Fruit fly (Drosophila melanogaster) whole organism: ENCODE results near the gene opm.
A peak's percentile ranks its signal among the peaks of the same experiment; 100 is the strongest.

Experiments used
- CG8478 ChIP-seq: fragments of >200 bp; optimal IDR thresholded peaks from 2 replicates; lab custom pipeline; 2018; ENCODE audit warnings: inconsistent platforms
- Dll ChIP-seq: fragments of >200 bp; optimal IDR thresholded peaks from 2 replicates; lab custom pipeline; 2017
- EcR ChIP-seq, 2 experiments: fragments of >200 bp; optimal IDR thresholded peaks; 2 replicates each; lab custom pipeline; 2017; ENCODE audit warnings: missing biosample characterization in 2 of 2, missing genetic modification characterization in 2 of 2, missing genetic modification reagents in 2 of 2
- pan ChIP-seq: fragments of >200 bp; optimal IDR thresholded peaks from 2 replicates; lab custom pipeline; 2017
- psq ChIP-seq: fragments of >200 bp; optimal IDR thresholded peaks from 2 replicates; lab custom pipeline; 2017
- usp ChIP-seq: fragments of >200 bp; optimal IDR thresholded peaks from 2 replicates; lab custom pipeline; 2017; ENCODE audit warnings: missing biosample characterization, missing genetic modification characterization, mixed read lengths

opm gene

DNA sequence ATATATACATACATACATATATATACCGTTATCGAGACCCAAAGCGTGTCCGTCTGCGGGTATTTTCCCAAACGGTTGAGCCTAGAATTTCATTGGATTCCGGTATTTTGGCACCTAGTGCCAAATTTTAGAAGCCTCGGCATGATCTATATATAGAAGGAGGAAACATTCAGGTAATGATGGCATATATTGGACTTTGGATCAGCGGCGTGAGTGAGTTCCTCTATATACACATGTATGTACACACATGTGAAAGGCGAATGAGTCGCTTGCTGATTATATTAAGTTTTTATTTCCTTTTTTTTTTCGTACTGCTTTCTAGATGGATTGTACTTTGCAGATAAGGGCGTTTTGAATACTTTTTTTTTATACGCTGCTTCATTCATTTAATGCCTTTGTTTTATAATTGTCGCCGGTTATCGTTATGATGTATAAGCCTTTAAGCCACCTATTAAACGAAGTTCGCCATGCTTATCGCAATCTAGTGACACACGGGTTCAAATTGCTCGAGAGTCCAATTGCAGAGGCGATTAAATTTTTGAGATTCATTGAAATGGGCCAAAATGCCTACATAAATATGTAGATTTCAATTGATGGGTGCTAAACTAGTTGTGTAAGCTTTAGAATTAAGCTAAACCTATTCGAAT is 13.1 kb upstream of the opm start:
- TF ChIP-seq EcR (GFP tag; optimal IDR thresholded peaks at IDR 0.05; lab: Kevin White, UChicago) (no peak), pan (lab: Kevin White, UChicago) (no peak), Dll (lab: Kevin White, UChicago) (no peak), usp (no peak), CG8478 (no peak), psq (no peak)

DNA sequence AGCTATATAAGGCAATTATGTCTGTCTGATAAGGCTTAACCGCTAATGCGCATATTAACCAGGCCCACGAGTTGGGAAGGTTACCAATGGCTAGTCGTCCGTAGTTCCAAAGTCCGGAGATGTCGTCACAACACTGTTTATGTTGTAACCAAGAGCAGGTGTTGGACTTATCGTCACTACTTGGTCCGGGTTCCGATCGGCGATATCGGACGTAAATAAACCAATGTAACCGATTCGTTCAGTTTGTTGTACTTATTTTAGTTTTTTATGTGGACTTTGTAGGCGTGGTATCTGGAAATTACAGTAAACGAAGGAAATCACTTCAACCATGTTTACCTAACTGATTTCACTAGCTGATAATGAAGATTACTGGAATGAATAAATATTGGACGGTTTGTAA is 12.2 kb upstream of the opm start:
- TF ChIP-seq EcR (GFP tag; optimal IDR thresholded peaks at IDR 0.05; lab: Kevin White, UChicago), result no peak
- no peak for TF ChIP-seq usp
- no peak for TF ChIP-seq pan (lab: Kevin White, UChicago)
- TF ChIP-seq psq, result no peak
- no peak for TF ChIP-seq Dll (lab: Kevin White, UChicago)
- no peak for TF ChIP-seq CG8478

DNA sequence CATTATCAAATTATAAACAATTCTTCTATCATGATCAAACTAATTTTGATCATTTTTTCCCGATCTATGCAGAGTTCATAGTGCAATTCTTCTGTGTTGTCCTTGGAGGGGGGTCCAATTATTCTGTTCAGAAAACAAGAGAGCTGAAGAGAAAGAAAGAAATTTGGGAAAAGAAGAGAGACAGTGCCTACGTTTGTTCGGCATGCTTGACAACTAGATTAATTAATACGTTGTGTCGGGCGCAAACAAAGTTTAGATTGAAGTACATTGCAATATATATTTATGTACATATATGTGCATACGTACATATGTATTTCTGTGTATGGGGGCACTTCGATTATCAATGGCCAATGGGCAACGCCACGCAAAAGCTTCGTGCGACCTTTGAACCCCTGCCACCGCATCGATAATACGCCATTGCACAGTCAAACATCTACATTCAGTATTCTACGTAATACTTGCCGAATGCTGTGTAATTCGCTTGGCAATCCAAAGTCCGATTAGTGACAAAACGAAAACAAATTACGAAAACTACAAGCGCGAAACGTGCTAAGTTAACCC is 11.4 kb upstream of the opm start:
- TF ChIP-seq usp, result no peak
- TF ChIP-seq pan (lab: Kevin White, UChicago), result no peak
- TF ChIP-seq Dll (lab: Kevin White, UChicago), result no peak
- TF ChIP-seq psq, result no peak
- TF ChIP-seq EcR (GFP tag; optimal IDR thresholded peaks at IDR 0.05; lab: Kevin White, UChicago), result no peak
- TF ChIP-seq CG8478, result no peak

DNA sequence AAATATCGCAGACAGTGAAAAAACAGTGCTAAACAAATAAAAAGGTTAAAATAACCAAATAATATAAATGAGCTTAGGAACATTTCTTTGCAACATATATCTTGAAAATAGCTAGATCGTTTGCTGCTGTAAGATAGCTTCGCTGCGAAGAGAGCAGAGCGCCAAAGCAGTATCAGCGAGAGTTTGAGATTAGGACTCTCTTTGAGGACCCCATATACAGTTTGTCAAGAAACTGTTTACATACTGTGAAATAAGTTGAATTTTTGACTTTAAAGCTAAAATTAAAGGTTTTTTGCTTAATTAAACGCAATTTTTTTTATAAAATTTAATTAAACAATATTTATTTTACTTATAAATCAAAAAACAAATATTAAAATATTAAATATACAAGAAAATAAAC is 10.4 kb upstream of the opm start:
- TF ChIP-seq EcR (GFP tag; optimal IDR thresholded peaks at IDR 0.05; lab: Kevin White, UChicago), result no peak

DNA sequence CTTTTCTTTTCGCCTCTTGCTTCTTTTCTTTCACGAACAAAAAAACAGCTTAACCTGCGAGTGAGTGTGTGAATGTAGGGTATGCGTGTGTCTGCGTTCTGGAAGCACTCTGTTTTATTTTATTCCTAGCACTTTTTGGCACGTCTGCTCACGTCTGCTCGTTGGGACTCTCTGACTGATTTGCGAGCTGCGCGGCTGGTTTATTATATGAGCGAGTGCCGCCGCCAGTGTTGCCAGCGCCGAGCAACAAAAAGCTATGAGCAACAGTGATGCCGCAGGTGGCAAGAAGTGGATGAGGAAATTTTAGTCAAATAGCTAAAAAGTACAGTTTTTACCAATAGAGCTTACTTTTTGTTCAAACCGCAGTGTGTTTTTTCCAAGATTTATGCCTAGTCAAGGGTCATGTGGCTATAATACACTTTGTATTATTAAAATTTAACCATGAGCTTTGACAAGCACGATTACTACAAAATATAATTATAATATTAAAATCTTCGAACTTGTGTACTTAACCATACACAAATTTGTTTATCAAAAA is 9.9 kb upstream of the opm start, which contains the start of gene Lsd-2:
TSS of gene Lsd-2 (minus strand) at position 183 of the 538 bp plus-strand sequence.
- TF ChIP-seq pan (lab: Kevin White, UChicago), result no peak
- no peak for TF ChIP-seq Dll (lab: Kevin White, UChicago)
- no peak for TF ChIP-seq psq
- no peak for TF ChIP-seq EcR (GFP tag; optimal IDR thresholded peaks at IDR 0.05; lab: Kevin White, UChicago)
- no peak for TF ChIP-seq CG8478
- TF ChIP-seq usp, result no peak

DNA sequence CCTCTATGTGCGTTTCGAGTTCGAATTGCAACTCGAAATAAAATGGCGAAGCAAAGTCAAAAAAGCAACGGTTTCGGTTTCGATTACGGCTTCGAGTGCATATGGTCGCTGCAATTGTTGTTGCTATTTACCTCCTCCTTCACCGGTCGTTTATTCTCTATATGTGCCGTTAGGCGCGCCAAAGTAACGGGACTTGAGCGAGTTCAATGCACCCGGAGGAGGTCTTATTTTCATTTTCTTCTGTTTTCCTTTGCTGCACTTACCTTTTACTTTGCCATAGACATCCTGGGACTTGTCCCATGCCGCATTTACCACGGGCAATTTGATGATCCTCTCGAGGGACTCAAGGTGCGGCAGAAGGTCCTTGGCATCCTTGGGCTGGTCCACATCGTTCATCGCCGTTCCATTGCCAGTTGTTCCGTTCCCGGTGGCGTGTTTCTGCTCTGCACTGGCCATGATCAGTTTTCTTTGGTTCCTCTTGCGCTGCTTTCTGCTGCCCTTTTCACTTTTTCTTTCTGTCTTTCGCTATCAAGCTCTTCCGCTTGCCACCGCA is 9.3 kb upstream of the opm start:
- TF ChIP-seq EcR (GFP tag; optimal IDR thresholded peaks at IDR 0.05; lab: Kevin White, UChicago) (peak; percentile 46 to 84), psq (no peak), Dll (lab: Kevin White, UChicago) (no peak)

DNA sequence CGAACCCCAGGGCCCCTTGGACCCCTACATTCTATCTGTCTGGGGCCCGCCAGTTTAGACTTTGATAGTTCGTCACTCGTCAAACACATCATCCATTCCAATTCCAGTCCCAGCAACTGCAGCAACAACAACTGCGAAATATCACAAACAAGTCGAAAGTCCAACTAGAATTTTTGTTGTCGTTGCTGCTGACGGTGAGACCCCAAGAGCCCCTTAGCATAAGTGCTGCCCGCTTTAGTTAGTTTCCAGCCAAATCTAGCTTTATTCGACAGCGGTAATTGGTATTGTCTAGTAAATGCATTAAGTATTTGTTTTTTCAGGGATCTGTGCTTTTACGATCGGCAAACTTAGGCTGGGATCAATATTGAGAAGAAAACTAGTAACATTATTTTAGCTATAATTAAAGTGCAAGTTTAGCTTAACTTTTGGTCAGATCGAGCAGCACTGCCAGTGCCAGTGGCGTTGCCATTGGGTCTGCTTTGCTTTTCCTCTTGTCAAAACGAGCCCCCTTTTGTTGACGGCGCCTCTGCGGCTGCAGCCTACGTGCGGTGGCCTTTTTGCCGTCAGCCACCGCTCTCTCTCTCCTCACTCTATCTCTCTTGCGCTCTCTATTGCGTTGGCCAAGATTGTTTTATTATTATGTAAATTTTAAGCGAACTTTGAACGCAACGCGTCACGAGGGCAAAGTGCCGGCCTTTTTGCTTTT is 8.6 kb upstream of the opm start:
- TF ChIP-seq usp (no peak), EcR (GFP tag; optimal IDR thresholded peaks at IDR 0.05; lab: Kevin White, UChicago) (no peak), Dll (lab: Kevin White, UChicago) (no peak), psq (no peak), CG8478 (no peak), pan (lab: Kevin White, UChicago) (no peak)

DNA sequence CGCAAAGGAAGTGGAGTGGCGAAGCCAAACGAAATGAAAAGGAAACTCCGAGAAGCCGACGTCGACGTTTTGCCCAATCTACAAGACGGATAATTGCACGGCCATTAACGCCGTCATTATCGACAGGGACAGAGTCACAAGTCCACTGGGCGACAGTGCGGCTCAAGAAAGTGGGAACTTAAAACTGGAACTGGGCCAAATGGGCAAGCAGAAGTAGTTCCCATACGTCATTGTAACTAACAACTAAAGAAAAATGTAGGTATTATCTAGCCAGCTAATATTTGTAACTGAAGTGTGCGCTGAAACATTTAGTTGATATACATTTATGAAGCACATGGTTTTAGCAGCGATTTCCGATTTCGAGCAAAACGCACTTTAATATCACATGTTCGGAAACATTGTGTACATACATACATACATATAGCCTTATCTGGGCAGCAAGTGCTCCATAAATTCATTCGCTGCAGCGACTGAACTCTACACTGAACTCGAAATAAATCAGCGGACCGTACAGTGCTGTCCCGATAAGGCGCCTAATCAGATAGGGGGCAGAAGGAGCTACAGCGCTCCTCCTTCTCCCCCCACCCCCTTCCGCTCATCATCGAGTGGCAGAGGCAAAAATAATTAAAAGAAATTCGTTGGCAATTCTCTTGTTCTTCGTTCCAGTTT is 4.7 kb upstream of the opm start:
- no peak for TF ChIP-seq psq
- TF ChIP-seq Dll (lab: Kevin White, UChicago), result no peak

DNA sequence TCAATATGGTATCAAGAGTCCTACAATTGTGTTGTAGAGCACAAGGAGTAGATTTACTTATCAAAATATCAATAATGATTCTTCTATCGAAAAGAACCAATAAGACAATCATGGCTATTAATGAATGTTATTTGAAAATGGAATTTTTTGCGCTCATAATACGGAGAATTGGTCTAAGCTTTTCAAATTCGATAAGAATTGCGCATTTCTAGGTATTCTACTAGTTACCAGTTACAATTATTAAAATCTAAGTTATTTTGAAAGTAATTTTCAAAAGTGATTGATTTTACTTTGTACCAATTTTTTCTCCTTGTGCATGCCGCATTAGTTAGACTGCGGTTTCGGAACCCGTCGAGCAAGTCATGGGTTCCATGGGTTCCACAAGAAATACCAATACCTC is 3.9 kb upstream of the opm start:
- TF ChIP-seq pan (lab: Kevin White, UChicago), result no peak
- TF ChIP-seq usp, result no peak
- TF ChIP-seq CG8478, result no peak
- TF ChIP-seq EcR (GFP tag; optimal IDR thresholded peaks at IDR 0.05; lab: Kevin White, UChicago), result no peak
- TF ChIP-seq psq, result no peak
- TF ChIP-seq Dll (lab: Kevin White, UChicago), result no peak

DNA sequence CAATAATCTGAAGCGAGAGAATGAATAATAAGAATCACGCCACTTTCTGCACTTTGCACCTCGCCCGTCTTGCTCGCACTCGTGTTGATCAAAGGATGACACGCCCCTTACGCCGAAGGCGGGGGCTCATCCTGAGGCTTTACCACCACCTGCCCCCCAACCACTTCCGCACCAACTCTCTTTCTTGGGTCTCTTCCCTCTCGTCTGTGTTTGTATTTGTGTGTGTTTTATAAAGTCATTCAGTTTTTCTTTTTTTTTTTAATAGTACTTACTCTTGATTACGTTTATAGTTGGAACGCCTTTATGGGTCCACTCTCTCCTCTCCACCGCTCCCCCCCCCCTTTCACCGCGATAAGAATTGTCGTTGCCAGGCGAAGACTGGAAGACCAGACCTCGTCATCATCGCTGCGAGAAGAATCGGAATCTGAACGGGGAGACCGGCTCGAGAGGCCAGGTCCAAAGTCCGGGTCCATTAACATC is 3.2 kb upstream of the opm start:
- TF ChIP-seq pan (lab: Kevin White, UChicago), result no peak
- TF ChIP-seq EcR (GFP tag; optimal IDR thresholded peaks at IDR 0.05; lab: Kevin White, UChicago), result no peak
- TF ChIP-seq Dll (lab: Kevin White, UChicago), result no peak
- TF ChIP-seq usp, result no peak
- no peak for TF ChIP-seq psq
- TF ChIP-seq CG8478, result no peak

DNA sequence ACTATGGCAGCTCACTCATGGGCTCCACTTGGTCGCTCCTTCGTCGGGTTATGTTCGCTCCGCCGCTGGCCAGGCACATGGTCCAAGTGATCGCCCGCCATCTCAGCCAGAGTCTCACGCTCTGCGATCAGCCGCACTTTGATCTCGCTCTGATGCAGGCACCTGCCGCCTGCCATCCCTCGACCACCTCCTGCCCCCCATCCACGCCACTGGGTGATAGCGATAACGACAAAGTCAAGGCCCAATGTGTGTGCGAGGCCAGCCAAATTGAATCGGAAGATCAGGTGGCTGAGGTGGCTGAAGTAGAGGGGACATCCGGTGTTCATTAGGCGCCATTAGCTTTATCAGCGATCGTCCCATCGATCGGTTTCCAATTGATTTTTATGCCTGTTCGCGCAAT is 2.3 kb upstream of the opm start:
- TF ChIP-seq usp, result no peak

DNA sequence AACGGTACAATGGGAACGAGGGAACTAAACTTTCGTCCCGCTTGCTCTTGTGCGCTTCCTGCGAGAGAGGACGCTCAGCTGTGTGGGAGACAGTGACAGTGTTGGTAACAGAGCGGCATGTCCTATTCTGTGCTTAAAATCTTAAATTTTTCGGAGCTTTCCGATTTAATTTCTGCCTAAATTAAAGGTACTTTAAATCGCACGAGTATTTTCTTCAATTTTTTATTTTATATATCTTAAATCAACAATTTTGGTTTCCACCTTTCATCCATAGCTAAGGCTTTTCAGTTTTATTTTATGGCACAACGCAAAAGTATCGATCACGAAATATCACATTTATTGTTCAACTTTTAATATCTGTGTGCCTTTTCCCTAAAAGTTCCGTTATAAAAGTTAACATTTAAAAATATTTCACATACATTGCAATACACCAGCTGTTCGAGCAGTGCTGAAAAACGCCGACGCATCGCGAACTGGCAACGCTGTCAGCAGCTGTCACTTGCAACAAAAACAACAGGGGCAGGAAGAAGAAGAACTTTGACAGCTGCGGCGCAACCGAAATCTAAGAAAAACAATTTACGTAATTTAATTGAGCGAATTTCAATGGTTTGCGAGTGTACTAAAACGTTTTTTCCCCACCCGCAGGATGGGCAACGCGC is 2.7 kb downstream of the opm start, which contains the start of the genes hiw and ND-B18:
TSS of gene hiw (minus strand) at position 26 of the 659 bp plus-strand sequence.
TSS of gene ND-B18 (plus strand) at position 330 of the 659 bp plus-strand sequence.
- TF ChIP-seq psq (no peak), pan (lab: Kevin White, UChicago) (no peak), Dll (lab: Kevin White, UChicago) (no peak), CG8478 (no peak), EcR (GFP tag; optimal IDR thresholded peaks at IDR 0.05; lab: Kevin White, UChicago) (no peak), usp (no peak)
